Fruit fly (Drosophila melanogaster) S2 (cell line): ENCODE results near the gene CG6067.

Source experiments
- CG8478 ChIP-seq: fragments of >200 bp; optimal IDR thresholded peaks from 2 replicates; lab custom pipeline; 2018
- CTCF ChIP-seq, 2 experiments: fragments of >200 bp; optimal IDR thresholded peaks; 2 replicates each; lab custom pipeline; 2018

- TF ChIP-seq CG8478 (lab: Kevin White, UChicago) (no peak), CTCF (optimal IDR thresholded peaks at IDR 0.05; lab: Kevin White, UChicago) (no peak)
These were observed 40.3 kb upstream of the CG6067 start for dm6 chrX:5914992-5915751.
